Fruit fly (Drosophila melanogaster) whole organism, embryonic: ENCODE measurements around the gene CG15625.

Experiments used
- CG34224 ChIP-seq: fragments of 200-800 bp; sonication (Bioruptor generic); IDR thresholded peaks from 3 replicates; pipeline ENCODE4 v1.3.6; 2022; ENCODE audit warnings: missing biosample characterization, missing genetic modification characterization; ENCODE audit not compliant: partially characterized antibody
- CG8478 ChIP-seq: fragments of >200 bp; optimal IDR thresholded peaks from 2 replicates; lab custom pipeline; 2018
- Gsc ChIP-seq: fragments of 200-800 bp; sonication (Bioruptor generic); IDR thresholded peaks from 2 replicates; pipeline ENCODE4 v1.3.6; 2022; ENCODE audit warnings: missing biosample characterization, missing genetic modification characterization
- NC2β ChIP-seq: fragments of 200-800 bp; sonication (Bioruptor generic); optimal IDR thresholded peaks from 2 replicates; lab custom pipeline; 2016; ENCODE audit warnings: missing biosample characterization, missing genetic modification characterization

DNA sequence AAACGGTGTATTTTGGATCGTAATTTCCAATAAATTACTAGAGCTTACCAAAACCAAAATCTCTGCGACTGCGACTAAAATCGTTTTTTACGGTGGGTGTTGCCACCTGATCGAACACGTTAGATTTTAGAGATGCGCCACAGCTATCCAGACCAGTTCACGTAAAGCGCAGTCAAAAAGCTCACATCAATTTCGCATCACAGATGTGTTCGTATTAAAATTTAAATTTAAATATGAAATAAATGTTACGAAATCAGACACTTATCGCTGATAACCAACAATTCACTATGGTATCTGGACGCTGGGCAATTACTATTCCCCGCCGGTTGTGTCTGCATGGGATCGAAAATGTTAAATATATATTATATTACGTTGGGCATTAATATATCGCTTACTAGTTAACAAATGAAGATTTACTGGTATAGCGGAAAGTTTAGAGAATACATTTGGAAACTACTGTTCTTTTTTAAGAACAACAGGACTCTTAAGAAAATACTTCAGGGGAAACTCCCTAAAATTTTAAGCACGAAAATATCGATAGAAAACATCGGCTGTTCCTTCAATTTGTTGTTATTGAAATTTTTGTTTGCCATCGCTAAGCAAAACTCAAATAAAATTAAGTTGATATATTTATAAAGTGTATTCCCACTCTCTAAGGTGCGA, 42.5 kb upstream of the CG15625 start, which contains the start of the genes mxt and CG11927:
- 0 out of 2 replicates have a peak, but pooled peaks have one; percentile 18 for TF ChIP-seq Gsc
- no peak for TF ChIP-seq CG8478 (lab: Kevin White, UChicago)
- TF ChIP-seq NC2β (GFP tag; lab: Kevin White, UChicago): no peak
- peak; percentile 85 for TF ChIP-seq CG34224
